Worm (Caenorhabditis elegans) whole organism, early embryonic: ENCODE data around the gene egl-47.

Source experiments
- B0310.2 ChIP-seq: sonication (generic microtip); optimal IDR thresholded peaks from 2 replicates; lab custom pipeline; 2016; ENCODE audit warnings: mild to moderate bottlenecking, missing genetic modification characterization, missing compliant biosample characterization
- F13C5.2 ChIP-seq: sonication (generic microtip); optimal IDR thresholded peaks from 2 replicates; lab custom pipeline; 2017; ENCODE audit warnings: mild to moderate bottlenecking, missing genetic modification characterization, inconsistent platforms, missing compliant biosample characterization
- aly-1 ChIP-seq: sonication (generic microtip); optimal IDR thresholded peaks from 2 replicates; lab custom pipeline; 2016; ENCODE audit warnings: missing genetic modification characterization, missing compliant biosample characterization
- ama-1 ChIP-seq: fragments of 150-350 bp; optimal IDR thresholded peaks from 2 replicates; lab custom pipeline; 2014
- ceh-13 ChIP-seq: fragments of 200-800 bp; sonication (Bioruptor generic); optimal IDR thresholded peaks from 2 replicates; lab custom pipeline; 2018; ENCODE audit warnings: mild to moderate bottlenecking, missing genetic modification characterization, missing compliant biosample characterization
- ceh-36 ChIP-seq: sonication (generic microtip); optimal IDR thresholded peaks from 2 replicates; lab custom pipeline; 2016; ENCODE audit warnings: missing genetic modification characterization, inconsistent platforms, missing compliant biosample characterization
- ets-7 ChIP-seq: sonication (generic microtip); optimal IDR thresholded peaks from 2 replicates; lab custom pipeline; 2016; ENCODE audit warnings: missing genotype, missing genetic modification characterization, missing compliant biosample characterization
- flt-1 ChIP-seq: fragments of 200-800 bp; sonication (Bioruptor generic); IDR thresholded peaks from 2 replicates; pipeline ENCODE4 v1.3.6; 2022; ENCODE audit warnings: missing genetic modification characterization, missing compliant biosample characterization
- hmbx-1 ChIP-seq: sonication (generic microtip); optimal IDR thresholded peaks from 2 replicates; lab custom pipeline; 2016; ENCODE audit warnings: mild to moderate bottlenecking, missing genetic modification characterization, missing compliant biosample characterization
- hmg-4 ChIP-seq: fragments of 200-800 bp; sonication (Bioruptor generic); optimal IDR thresholded peaks from 2 replicates; lab custom pipeline; 2018; ENCODE audit warnings: mild to moderate bottlenecking, missing genetic modification characterization, missing compliant biosample characterization
- hnd-1 ChIP-seq: sonication (generic microtip); optimal IDR thresholded peaks from 2 replicates; lab custom pipeline; 2016; ENCODE audit warnings: missing genetic modification characterization, missing compliant biosample characterization
- pes-1 ChIP-seq: fragments of 200-800 bp; sonication (Bioruptor generic); IDR thresholded peaks from 2 replicates; pipeline ENCODE4 v1.3.6; 2022; ENCODE audit warnings: missing genetic modification reagents, missing genetic modification characterization, missing compliant biosample characterization
- scrt-1 ChIP-seq: fragments of 200-800 bp; sonication (Bioruptor generic); IDR thresholded peaks from 2 replicates; pipeline ENCODE4 v1.3.6; 2022; ENCODE audit warnings: missing genetic modification characterization, missing compliant biosample characterization
- sea-1 ChIP-seq: fragments of 200-800 bp; sonication (Bioruptor generic); conservative IDR thresholded peaks from 2 replicates; pipeline ENCODE4 v1.3.6; 2022; ENCODE audit warnings: missing genetic modification characterization, missing compliant biosample characterization
- tbx-11 ChIP-seq: fragments of 200-800 bp; sonication (Bioruptor generic); IDR thresholded peaks from 2 replicates; pipeline ENCODE4 v1.3.6; 2022; ENCODE audit warnings: missing genetic modification characterization, missing compliant biosample characterization
- tbx-37 ChIP-seq: fragments of 200-800 bp; sonication (Bioruptor generic); conservative IDR thresholded peaks from 2 replicates; pipeline ENCODE4 v1.3.6; 2022; ENCODE audit warnings: missing genetic modification reagents, missing genetic modification characterization, missing compliant biosample characterization
- tra-4 ChIP-seq: sonication (generic microtip); optimal IDR thresholded peaks from 2 replicates; lab custom pipeline; 2017; ENCODE audit warnings: missing genetic modification characterization, missing compliant biosample characterization

Gene egl-47

ce11 chrV:9927381-9927780 is 28.0 kb downstream of the egl-47 start:
- TF ChIP-seq ama-1 (lab: Kevin White, UChicago) (no peak), aly-1 (no peak), ceh-13 (GFP tag; lab: Kevin White, UChicago) (no peak), tbx-37 (GFP tag; lab: Robert Waterston, UW) (no peak), hnd-1 (tag; lab: Kevin White, UChicago) (no peak), tra-4 (tag; lab: Kevin White, UChicago) (no peak), F13C5.2 (tag; lab: Kevin White, UChicago) (no peak), hmbx-1 (tag; lab: Kevin White, UChicago) (no peak), pes-1 (GFP tag; lab: Robert Waterston, UW) (no peak), scrt-1 (GFP tag; lab: Robert Waterston, UW) (no peak), tbx-11 (GFP tag; lab: Robert Waterston, UW) (no peak), flt-1 (GFP tag; lab: Robert Waterston, UW) (no peak)

ce11 chrV:9927954-9928353 is 28.6 kb downstream of the egl-47 start:
- TF ChIP-seq tbx-37 (GFP tag; lab: Robert Waterston, UW) (no peak), B0310.2 (tag; lab: Kevin White, UChicago) (no peak), tra-4 (tag; lab: Kevin White, UChicago) (no peak), flt-1 (GFP tag; lab: Robert Waterston, UW) (no peak), sea-1 (GFP tag; lab: Robert Waterston, UW) (no peak), F13C5.2 (tag; lab: Kevin White, UChicago) (no peak), ama-1 (lab: Kevin White, UChicago) (no peak), ets-7 (tag; lab: Kevin White, UChicago) (no peak), hnd-1 (tag; lab: Kevin White, UChicago) (no peak), aly-1 (no peak), pes-1 (GFP tag; lab: Robert Waterston, UW) (no peak), scrt-1 (GFP tag; lab: Robert Waterston, UW) (no peak), ceh-13 (GFP tag; lab: Kevin White, UChicago) (no peak)

DNA sequence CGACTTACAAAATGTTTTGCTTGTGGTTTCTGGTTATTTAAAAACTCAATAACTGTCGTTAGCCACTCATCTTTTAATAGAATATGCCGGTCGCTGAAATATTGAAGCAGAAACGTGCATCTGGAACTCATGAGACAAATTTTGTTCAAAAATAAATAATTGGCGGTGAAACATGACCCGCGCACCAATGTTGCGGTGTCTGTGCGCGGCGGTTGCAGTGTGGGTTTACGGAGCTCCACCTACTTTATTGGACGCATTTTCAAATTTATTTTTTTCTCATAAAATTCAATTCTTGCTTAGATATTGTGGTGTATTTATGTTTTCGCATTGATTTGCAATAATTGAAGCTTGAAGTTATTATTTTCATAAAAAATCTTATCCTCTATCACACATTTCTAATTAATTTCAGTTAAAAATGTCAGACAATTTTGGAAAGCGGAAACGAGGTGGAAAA is 31.3 kb downstream of the egl-47 start, which contains the start of the genes rmh-2 and suds-3:
Gene rmh-2 (minus strand): TSS at position 164 of the 454 bp plus-strand sequence.
Gene suds-3 (plus strand): TSS at position 404 of the 454 bp plus-strand sequence.
- no peak for TF ChIP-seq aly-1
- TF ChIP-seq pes-1 (GFP tag; lab: Robert Waterston, UW) = no peak
- no peak for TF ChIP-seq hnd-1 (tag; lab: Kevin White, UChicago)
- peak; percentile 7 for TF ChIP-seq hmg-4 (GFP tag; lab: Kevin White, UChicago)

- no peak for TF ChIP-seq hmbx-1 (tag; lab: Kevin White, UChicago)
- no peak for TF ChIP-seq hmg-4 (GFP tag; lab: Kevin White, UChicago)
- no peak for TF ChIP-seq tbx-11 (GFP tag; lab: Robert Waterston, UW)
- TF ChIP-seq tbx-37 (GFP tag; lab: Robert Waterston, UW) = no peak
- TF ChIP-seq hnd-1 (tag; lab: Kevin White, UChicago) = no peak
- TF ChIP-seq scrt-1 (GFP tag; lab: Robert Waterston, UW) = no peak
Observed at ce11 chrV:9937435-9937834, 38.1 kb downstream of the egl-47 start, which contains the start of gene srj-33. Gene srj-33 (minus strand): TSS chrV:9937535.

DNA sequence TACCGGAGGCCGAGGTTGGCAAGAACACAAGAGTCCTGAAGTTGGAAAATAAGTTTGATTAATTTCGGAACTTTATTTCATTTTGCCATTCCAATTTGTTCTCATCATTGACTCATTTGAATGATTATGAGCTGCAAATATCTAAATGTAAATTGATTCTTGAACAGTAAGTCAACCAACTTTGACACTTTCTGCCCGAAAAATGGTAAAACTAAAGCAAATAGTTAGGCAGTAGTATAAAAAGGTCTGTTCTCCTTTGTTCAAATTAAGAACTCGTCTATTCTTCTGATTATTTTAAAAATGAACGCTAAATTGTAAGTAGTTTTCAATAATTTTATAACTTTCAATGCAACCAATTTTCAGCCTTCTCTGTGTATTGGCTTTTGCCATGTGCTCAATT is 43.7 kb downstream of the egl-47 start, which contains the start of gene fipr-12:
Gene fipr-12 (plus strand): TSS at position 301 of the 400 bp plus-strand sequence.
- TF ChIP-seq hmg-4 (GFP tag; lab: Kevin White, UChicago) (no peak), ceh-13 (GFP tag; lab: Kevin White, UChicago) (no peak), tra-4 (tag; lab: Kevin White, UChicago) (no peak), tbx-11 (GFP tag; lab: Robert Waterston, UW) (no peak), hnd-1 (tag; lab: Kevin White, UChicago) (no peak), scrt-1 (GFP tag; lab: Robert Waterston, UW) (no peak), flt-1 (GFP tag; lab: Robert Waterston, UW) (no peak), hmbx-1 (tag; lab: Kevin White, UChicago) (no peak), ceh-36 (tag; lab: Kevin White, UChicago) (no peak), B0310.2 (tag; lab: Kevin White, UChicago) (no peak), pes-1 (GFP tag; lab: Robert Waterston, UW) (no peak), aly-1 (no peak), tbx-37 (GFP tag; lab: Robert Waterston, UW) (no peak), sea-1 (GFP tag; lab: Robert Waterston, UW) (no peak), F13C5.2 (tag; lab: Kevin White, UChicago) (no peak), ets-7 (tag; lab: Kevin White, UChicago) (no peak), ama-1 (lab: Kevin White, UChicago) (no peak)

- TF ChIP-seq F13C5.2 (tag; lab: Kevin White, UChicago) (no peak), hnd-1 (tag; lab: Kevin White, UChicago) (no peak), B0310.2 (tag; lab: Kevin White, UChicago) (no peak), tra-4 (tag; lab: Kevin White, UChicago) (no peak)
Observed at ce11 chrV:9944093-9944492, 44.7 kb downstream of the egl-47 start, which contains the start of gene sre-28. Gene sre-28 (plus strand): TSS chrV:9944393.

DNA sequence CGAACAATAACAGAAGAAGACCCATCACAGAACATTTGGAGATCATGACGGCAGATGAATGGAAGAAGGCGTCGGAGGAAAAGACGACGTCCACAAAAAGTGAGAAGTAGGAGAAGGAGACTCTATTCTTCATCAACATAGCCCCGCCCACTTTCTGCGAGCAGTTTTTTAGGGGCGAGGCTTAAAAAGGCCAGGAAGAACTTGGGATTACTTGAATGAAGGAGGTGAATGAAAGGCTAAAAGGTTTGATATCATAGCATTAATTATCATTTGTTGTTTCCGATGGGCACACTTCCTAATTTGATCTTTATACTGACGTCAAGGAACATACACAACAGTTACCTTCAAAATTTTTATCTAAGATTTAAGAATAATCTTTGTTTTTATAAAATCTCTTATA is 49.5 kb downstream of the egl-47 start, which contains the start of gene nlp-58:
Gene nlp-58 (minus strand): TSS at position 101 of the 400 bp plus-strand sequence.
- no peak for TF ChIP-seq B0310.2 (tag; lab: Kevin White, UChicago)
- TF ChIP-seq tbx-11 (GFP tag; lab: Robert Waterston, UW) = no peak
- TF ChIP-seq F13C5.2 (tag; lab: Kevin White, UChicago) = no peak
- no peak for TF ChIP-seq ceh-13 (GFP tag; lab: Kevin White, UChicago)
